Worm (Caenorhabditis elegans) whole organism, L2 larva: ENCODE measurements around the gene Y53C12A.6.
A peak's percentile ranks its signal among the peaks of the same experiment; 100 is the strongest.

Experiments used
- alr-1 ChIP-seq: fragments of 150-350 bp; optimal IDR thresholded peaks from 2 replicates; lab custom pipeline; 2014; ENCODE audit warnings: missing biosample characterization, missing genetic modification characterization
- ceh-82 ChIP-seq: fragments of 150-350 bp; optimal IDR thresholded peaks from 2 replicates; lab custom pipeline; 2014; ENCODE audit warnings: missing biosample characterization, missing genetic modification characterization
- fos-1 ChIP-seq: fragments of 150-350 bp; optimal IDR thresholded peaks from 2 replicates; lab custom pipeline; 2014; ENCODE audit warnings: missing biosample characterization, missing genetic modification characterization
- lin-13 ChIP-seq: fragments of 150-350 bp; optimal IDR thresholded peaks from 2 replicates; lab custom pipeline; 2014; ENCODE audit warnings: missing biosample characterization, missing genetic modification reagents, missing genetic modification characterization
- lsy-2 ChIP-seq, 2 experiments: fragments of 150-350 bp in 1 of 2; sonication (generic microtip) in 1 of 2; optimal IDR thresholded peaks; 2 replicates each; lab custom pipeline; 2014 to 2017; ENCODE audit warnings: missing biosample characterization in 2 of 2, missing genetic modification characterization in 2 of 2
- nhr-11 ChIP-seq: fragments of 150-350 bp; optimal IDR thresholded peaks from 2 replicates; lab custom pipeline; 2014; ENCODE audit warnings: missing biosample characterization, missing genetic modification characterization
- unc-62 ChIP-seq: fragments of 150-350 bp; optimal IDR thresholded peaks from 2 replicates; lab custom pipeline; 2014; ENCODE audit warnings: missing biosample characterization, missing genetic modification reagents, missing genetic modification characterization

- TF ChIP-seq alr-1, result no peak
- no peak for TF ChIP-seq unc-62 (GFP tag; lab: Kevin White, UChicago)
- peak; percentile 82 for TF ChIP-seq lin-13
- TF ChIP-seq fos-1, result peak; percentile 55
- TF ChIP-seq nhr-11 (tag; lab: Kevin White, UChicago), result peak; percentile 62
- TF ChIP-seq lsy-2 (tag; optimal IDR thresholded peaks at IDR 0.05; lab: Kevin White, UChicago), result peak; percentile 80 to 94
- no peak for TF ChIP-seq ceh-82
Measured at ce11 chrII:9716417-9717039, 1.3 kb downstream of the Y53C12A.6 start, which contains the start of gene wee-1.3.
